Fruit fly (Drosophila melanogaster) whole organism, embryonic: Measurements from ENCODE around the gene CG14054.

Source experiments
- Adf1 ChIP-seq: fragments of 200-800 bp; sonication (Bioruptor generic); IDR thresholded peaks from 2 replicates; pipeline ENCODE4 v1.3.6; 2022; ENCODE audit warnings: missing biosample characterization, missing genetic modification characterization
- Asciz ChIP-seq: fragments of 200-800 bp; sonication (Bioruptor generic); optimal IDR thresholded peaks from 2 replicates; lab custom pipeline; 2017; ENCODE audit warnings: missing biosample characterization, mild to moderate bottlenecking, missing genetic modification characterization, missing genetic modification reagents
- Atf6 ChIP-seq: fragments of 200-800 bp; sonication (Bioruptor generic); IDR thresholded peaks from 2 replicates; pipeline ENCODE4 v1.3.6; 2022; ENCODE audit warnings: missing biosample characterization, missing genetic modification characterization
- Awh ChIP-seq: fragments of 200-800 bp; sonication (Bioruptor generic); IDR thresholded peaks from 2 replicates; pipeline ENCODE4, ENCODE4 v1.3.6; 2022; ENCODE audit warnings: missing biosample characterization, missing genetic modification characterization
- CG12071 ChIP-seq: fragments of 200-800 bp; sonication (Bioruptor generic); optimal IDR thresholded peaks from 3 replicates; lab custom pipeline; 2018; ENCODE audit warnings: missing biosample characterization, mild to moderate bottlenecking, missing genetic modification characterization
- CG12236 ChIP-seq: fragments of 200-800 bp; sonication (Bioruptor generic); optimal IDR thresholded peaks from 2 replicates; lab custom pipeline; 2016; ENCODE audit warnings: missing biosample characterization, missing genetic modification characterization
- CG13287 ChIP-seq: fragments of 200-800 bp; sonication (Bioruptor generic); IDR thresholded peaks from 2 replicates; pipeline ENCODE4 v1.3.6; 2022; ENCODE audit warnings: missing biosample characterization, missing genetic modification characterization; ENCODE audit not compliant: partially characterized antibody
- CG13894 ChIP-seq: fragments of 200-800 bp; sonication (Bioruptor generic); optimal IDR thresholded peaks from 3 replicates; lab custom pipeline; 2018; ENCODE audit warnings: missing biosample characterization, mild to moderate bottlenecking, missing genetic modification characterization, moderate library complexity
- CG14441 ChIP-seq: fragments of 200-800 bp; sonication (Bioruptor generic); IDR thresholded peaks from 2 replicates; pipeline ENCODE4 v1.3.6; 2022; ENCODE audit warnings: missing biosample characterization, missing genetic modification characterization
- CG14710 ChIP-seq: fragments of 200-800 bp; sonication (Bioruptor generic); optimal IDR thresholded peaks from 3 replicates; lab custom pipeline; 2019; ENCODE audit warnings: missing biosample characterization, mild to moderate bottlenecking, missing genetic modification characterization, moderate library complexity
- CG15514 ChIP-seq: fragments of 200-800 bp; sonication (Bioruptor generic); optimal IDR thresholded peaks from 3 replicates; lab custom pipeline; 2017; ENCODE audit warnings: missing biosample characterization, missing genetic modification characterization, mild to moderate bottlenecking, moderate library complexity, missing genetic modification reagents
- CG1602 ChIP-seq: fragments of 200-800 bp; sonication (Bioruptor generic); optimal IDR thresholded peaks from 3 replicates; lab custom pipeline; 2016; ENCODE audit warnings: missing biosample characterization, missing genetic modification characterization
- CG17829 ChIP-seq: fragments of 200-800 bp; optimal IDR thresholded peaks from 2 replicates; lab custom pipeline; 2019; ENCODE audit warnings: missing biosample characterization, mild to moderate bottlenecking, missing genetic modification characterization, moderate library complexity
- CG17912 ChIP-seq: fragments of 200-800 bp; sonication (Bioruptor generic); optimal IDR thresholded peaks from 2 replicates; lab custom pipeline; 2018; ENCODE audit warnings: missing biosample characterization, mild to moderate bottlenecking, missing genetic modification characterization
- CG2199 ChIP-seq: fragments of 200-800 bp; sonication (Bioruptor generic); IDR thresholded peaks from 3 replicates; pipeline ENCODE4 v1.3.6; 2022; ENCODE audit warnings: missing biosample characterization, missing genetic modification characterization
- CG2889 ChIP-seq: fragments of 200-800 bp; sonication (Bioruptor generic); IDR thresholded peaks from 3 replicates; pipeline ENCODE4 v1.3.6; 2022; ENCODE audit warnings: missing biosample characterization, missing genetic modification characterization
- CG31365 ChIP-seq: fragments of 200-800 bp; sonication (Bioruptor generic); optimal IDR thresholded peaks from 2 replicates; lab custom pipeline; 2018; ENCODE audit warnings: missing biosample characterization, mild to moderate bottlenecking, missing genetic modification characterization
- CG3847 ChIP-seq: fragments of 200-800 bp; sonication (Bioruptor generic); IDR thresholded peaks from 2 replicates; pipeline ENCODE4 v1.3.6; 2022; ENCODE audit warnings: missing biosample characterization, missing genetic modification characterization
- CG3995 ChIP-seq: fragments of 200-800 bp; sonication (Bioruptor generic); optimal IDR thresholded peaks from 3 replicates; lab custom pipeline; 2016; ENCODE audit warnings: missing biosample characterization, missing genetic modification characterization
- CG4282 ChIP-seq: fragments of 200-800 bp; sonication (Bioruptor generic); optimal IDR thresholded peaks from 2 replicates; lab custom pipeline; 2016; ENCODE audit warnings: missing biosample characterization, missing genetic modification characterization
- CG4820 ChIP-seq: fragments of 200-800 bp; sonication (Bioruptor generic); optimal IDR thresholded peaks from 3 replicates; lab custom pipeline; 2016; ENCODE audit warnings: missing biosample characterization, missing genetic modification characterization
- CG6654 ChIP-seq: fragments of 200-800 bp; sonication (Bioruptor generic); optimal IDR thresholded peaks from 2 replicates; lab custom pipeline; 2017; ENCODE audit warnings: missing biosample characterization, mild to moderate bottlenecking, missing genetic modification characterization
- CG8290 ChIP-seq, 3 experiments: fragments of 200-800 bp; sonication (Bioruptor generic); optimal IDR thresholded peaks; 2 replicates each; lab custom pipeline; 2016 to 2019; ENCODE audit warnings: missing biosample characterization in 3 of 3, missing genetic modification characterization in 3 of 3, mild to moderate bottlenecking in 2 of 3, moderate library complexity in 1 of 3
- CG8765 ChIP-seq: fragments of 200-800 bp; sonication (Bioruptor generic); IDR thresholded peaks from 2 replicates; pipeline ENCODE4 v1.3.6; 2022; ENCODE audit warnings: missing biosample characterization, missing genetic modification characterization
- CTCF ChIP-seq: fragments of 200-800 bp; sonication (Bioruptor generic); optimal IDR thresholded peaks from 2 replicates; lab custom pipeline; 2017; ENCODE audit warnings: missing biosample characterization, mild to moderate bottlenecking, missing genetic modification characterization, moderate library complexity
- Dfd ChIP-seq, 2 experiments: fragments of >200 bp; optimal IDR thresholded peaks; 2 replicates each; lab custom pipeline; 2017; ENCODE audit warnings: missing biosample characterization in 2 of 2, missing genetic modification characterization in 2 of 2
- Ets65A ChIP-seq: fragments of 200-800 bp; sonication (Bioruptor generic); peaks from one replicate; lab custom pipeline; 2016; ENCODE audit warnings: missing biosample characterization, missing genetic modification characterization
- GATAe ChIP-seq: fragments of 200-800 bp; sonication (Bioruptor generic); conservative IDR thresholded peaks from 2 replicates; pipeline ENCODE4 v1.3.6; 2022; ENCODE audit warnings: missing biosample characterization, missing genetic modification characterization
- Hmx ChIP-seq: fragments of 200-800 bp; sonication (Bioruptor generic); optimal IDR thresholded peaks from 2 replicates; lab custom pipeline; 2016; ENCODE audit warnings: missing biosample characterization, missing genetic modification characterization
- Mad ChIP-seq: fragments of 200-800 bp; sonication (Bioruptor generic); optimal IDR thresholded peaks from 2 replicates; lab custom pipeline; 2016; ENCODE audit warnings: missing biosample characterization, missing genetic modification characterization
- Med ChIP-seq: fragments of 200-800 bp; sonication (Bioruptor generic); peaks from one replicate; lab custom pipeline; 2016; ENCODE audit warnings: missing biosample characterization, missing genetic modification characterization, mild to moderate bottlenecking, inconsistent platforms, moderate library complexity
- Mrtf ChIP-seq: fragments of 200-800 bp; sonication (Bioruptor generic); IDR thresholded peaks from 3 replicates; pipeline ENCODE4 v1.3.6; 2022; ENCODE audit warnings: missing biosample characterization, missing genetic modification characterization
- Ssrp ChIP-seq: fragments of 200-800 bp; sonication (Bioruptor generic); optimal IDR thresholded peaks from 2 replicates; lab custom pipeline; 2018; ENCODE audit warnings: missing biosample characterization, mild to moderate bottlenecking, missing genetic modification characterization, moderate library complexity
- Tbp ChIP-seq: fragments of >200 bp; optimal IDR thresholded peaks from 2 replicates; lab custom pipeline; 2018; ENCODE audit warnings: missing biosample characterization, missing genetic modification characterization
- dpn ChIP-seq, 2 experiments: fragments of 200-800 bp; sonication (Bioruptor generic); optimal IDR thresholded peaks; 3 replicates each; lab custom pipeline; 2016; ENCODE audit warnings: missing biosample characterization in 2 of 2, missing genetic modification characterization in 2 of 2
- ems ChIP-seq: fragments of 200-800 bp; sonication (Bioruptor generic); optimal IDR thresholded peaks from 3 replicates; lab custom pipeline; 2016; ENCODE audit warnings: missing biosample characterization, missing genetic modification characterization
- esg ChIP-seq: fragments of 200-800 bp; sonication (Bioruptor generic); conservative IDR thresholded peaks from 2 replicates; pipeline ENCODE4 v1.3.6; 2022; ENCODE audit warnings: missing biosample characterization, missing genetic modification characterization
- eyg ChIP-seq: fragments of 200-800 bp; sonication (Bioruptor generic); optimal IDR thresholded peaks from 3 replicates; lab custom pipeline; 2016; ENCODE audit warnings: missing biosample characterization, missing genetic modification characterization
- fd102C ChIP-seq: fragments of 200-800 bp; sonication (Bioruptor generic); optimal IDR thresholded peaks from 2 replicates; lab custom pipeline; 2018; ENCODE audit warnings: missing biosample characterization, mild to moderate bottlenecking, missing genetic modification characterization, moderate library complexity
- gce ChIP-seq: fragments of 200-800 bp; sonication (Bioruptor generic); IDR thresholded peaks from 3 replicates; pipeline ENCODE4 v1.3.6; 2022; ENCODE audit warnings: missing biosample characterization, missing genetic modification characterization
- pita ChIP-seq: fragments of 200-800 bp; sonication (Bioruptor generic); optimal IDR thresholded peaks from 2 replicates; lab custom pipeline; 2017; ENCODE audit warnings: missing biosample characterization, mild to moderate bottlenecking, missing genetic modification characterization
- pzg ChIP-seq: fragments of 200-800 bp; sonication (Bioruptor generic); optimal IDR thresholded peaks from 3 replicates; lab custom pipeline; 2018; ENCODE audit warnings: missing biosample characterization, mild to moderate bottlenecking, missing genetic modification characterization, moderate library complexity
- ranshi ChIP-seq: fragments of 200-800 bp; sonication (Bioruptor generic); IDR thresholded peaks from 2 replicates; pipeline ENCODE4 v1.3.6; 2022; ENCODE audit warnings: missing biosample characterization, missing genetic modification characterization
- sens ChIP-seq: fragments of 200-800 bp; sonication (Bioruptor generic); peaks from one replicate; lab custom pipeline; 2016; ENCODE audit warnings: missing biosample characterization, missing genetic modification characterization
- sima ChIP-seq: fragments of 200-800 bp; sonication (Bioruptor generic); optimal IDR thresholded peaks from 2 replicates; lab custom pipeline; 2016; ENCODE audit warnings: missing biosample characterization, missing genetic modification characterization
- stwl ChIP-seq: fragments of 200-800 bp; sonication (Bioruptor generic); optimal IDR thresholded peaks from 3 replicates; lab custom pipeline; 2018; ENCODE audit warnings: missing biosample characterization, mild to moderate bottlenecking, missing genetic modification characterization, moderate library complexity
- tin ChIP-seq: fragments of 200-800 bp; sonication (Bioruptor generic); optimal IDR thresholded peaks from 3 replicates; lab custom pipeline; 2016; ENCODE audit warnings: missing biosample characterization, missing genetic modification characterization
- toy ChIP-seq: fragments of 200-800 bp; sonication (Bioruptor generic); IDR thresholded peaks from 2 replicates; pipeline ENCODE4 v1.3.6; 2022; ENCODE audit warnings: missing biosample characterization, missing genetic modification characterization
- tup ChIP-seq: fragments of 200-800 bp; sonication (Bioruptor generic); optimal IDR thresholded peaks from 2 replicates; lab custom pipeline; 2016; ENCODE audit warnings: missing biosample characterization, mild to moderate bottlenecking, missing genetic modification characterization, moderate library complexity
- vfl ChIP-seq: fragments of 200-800 bp; sonication (Bioruptor generic); optimal IDR thresholded peaks from 2 replicates; lab custom pipeline; 2016; ENCODE audit warnings: missing biosample characterization, missing genetic modification characterization
- z ChIP-seq: fragments of 200-800 bp; sonication (Bioruptor generic); IDR thresholded peaks from 3 replicates; pipeline ENCODE4 v1.3.6; 2022; ENCODE audit warnings: missing biosample characterization, missing genetic modification characterization

The CG14054 gene

DNA sequence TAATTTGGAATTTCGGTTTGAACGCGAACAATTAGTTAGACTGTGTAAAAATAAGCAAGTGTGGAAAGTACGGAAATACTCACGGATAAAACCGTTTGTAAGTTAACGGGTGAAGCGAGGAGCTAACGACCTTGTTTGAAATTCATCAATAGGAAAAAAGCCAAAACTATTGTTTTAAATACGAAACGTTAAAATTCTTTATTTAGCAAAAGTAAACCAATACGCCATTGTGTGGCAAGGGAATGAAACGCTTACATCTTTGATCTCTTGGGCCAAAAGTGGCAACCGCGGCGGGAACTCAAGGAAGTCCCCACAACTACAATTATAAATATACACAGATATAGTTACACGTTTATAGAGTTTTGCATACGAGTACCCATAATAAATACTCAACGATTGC, at the start of gene CG14054:
Gene CG14054, minus strand, starts transcription at position 101 of the 400 bp plus-strand sequence.
- TF ChIP-seq GATAe (GFP tag; lab: Robert Waterston, UW) (no peak), dpn (GFP tag; optimal IDR thresholded peaks at IDR 0.05; lab: Kevin White, UChicago) (no peak), vfl (GFP tag; lab: Kevin White, UChicago) (no peak), eyg (no peak), tup (GFP tag; lab: Kevin White, UChicago) (no peak), sens (GFP tag; lab: Kevin White, UChicago) (peak; percentile 24), CG2889 (no peak), Asciz (GFP tag; lab: Kevin White, UChicago) (no peak)

dm6 chrX:2112660-2113059, 46.5 kb upstream of the CG14054 start:
- peak; percentile 19 for TF ChIP-seq CG31365
- TF ChIP-seq CG13894 = peak; percentile 5
- TF ChIP-seq sima = no peak
- peak; percentile 62 for TF ChIP-seq CG3995 (GFP tag; lab: Kevin White, UChicago)
- no peak for TF ChIP-seq CG6654 (GFP tag; lab: Kevin White, UChicago)
- TF ChIP-seq CG13287 (GFP tag; lab: Robert Waterston, UW) = no peak
- TF ChIP-seq pita (GFP tag; lab: Kevin White, UChicago) = peak; percentile 66
- no peak for TF ChIP-seq CG3847
- TF ChIP-seq CG2199 (GFP tag; lab: Robert Waterston, UW) = 0 out of 3 replicates have a peak, but pooled peaks have one; percentile 15
- peak; percentile 59 for TF ChIP-seq CG15514 (GFP tag; lab: Kevin White, UChicago)
- peak; percentile 33 for TF ChIP-seq stwl (tag; lab: Kevin White, UChicago)
- peak; percentile 16 for TF ChIP-seq CG8290 (GFP tag; optimal IDR thresholded peaks at IDR 0.05; lab: Kevin White, UChicago)
- TF ChIP-seq CG8290 (tag; optimal IDR thresholded peaks at IDR 0.05; lab: Kevin White, UChicago) = no peak
- peak; percentile 68 for TF ChIP-seq CTCF
- peak; percentile 21 for TF ChIP-seq pzg (GFP tag; lab: Kevin White, UChicago)
- TF ChIP-seq Tbp = peak; percentile 25

DNA sequence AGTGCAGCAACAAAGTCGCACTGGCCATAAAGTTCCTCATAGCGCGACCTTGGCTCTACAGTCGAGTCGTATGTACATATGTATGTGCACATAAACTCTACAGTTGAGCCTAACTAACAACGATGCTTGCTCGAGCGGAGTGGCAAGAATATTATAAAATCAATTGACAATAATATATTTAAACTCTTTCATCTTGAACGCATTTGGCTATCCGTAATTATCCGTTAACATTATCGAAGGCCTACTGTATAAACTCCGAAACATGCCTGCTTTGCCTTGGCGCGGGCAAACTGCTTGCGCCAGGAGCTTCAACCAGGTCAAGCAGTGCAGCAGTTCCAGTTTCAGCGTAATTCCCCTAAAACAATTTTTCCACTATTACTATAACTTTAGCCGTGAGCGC, 42.5 kb upstream of the CG14054 start:
- TF ChIP-seq Adf1 (GFP tag; lab: Robert Waterston, UW) = no peak
- no peak for TF ChIP-seq CG12236 (GFP tag; lab: Kevin White, UChicago)
- TF ChIP-seq Awh (GFP tag; lab: Robert Waterston, UW) = no peak
- TF ChIP-seq toy (GFP tag; lab: Robert Waterston, UW) = no peak
- no peak for TF ChIP-seq CG17912
- TF ChIP-seq Mrtf (GFP tag; lab: Robert Waterston, UW) = no peak
- TF ChIP-seq tin = peak; percentile 9
- no peak for TF ChIP-seq CG4820 (GFP tag; lab: Kevin White, UChicago)
- TF ChIP-seq ranshi = peak; percentile 36; the same call in 1 of the 2 replicates
- no peak for TF ChIP-seq fd102C (GFP tag; lab: Kevin White, UChicago)
- no peak for TF ChIP-seq gce (GFP tag; lab: Robert Waterston, UW)
- TF ChIP-seq CG1602 (GFP tag; lab: Kevin White, UChicago) = no peak
- peak in 1 of 2 experiments; percentile 35 for TF ChIP-seq Dfd (GFP tag; optimal IDR thresholded peaks at IDR 0.05; lab: Kevin White, UChicago)
- no peak for TF ChIP-seq CG12071 (GFP tag; lab: Kevin White, UChicago)
- peak; percentile 76 for TF ChIP-seq Ets65A (GFP tag; lab: Kevin White, UChicago)
- no peak for TF ChIP-seq CG14710 (tag; lab: Kevin White, UChicago)
- TF ChIP-seq esg = 0 out of 2 replicates have a peak, but pooled peaks have one; percentile 10
- TF ChIP-seq Mad (GFP tag; lab: Kevin White, UChicago) = no peak
- TF ChIP-seq z (GFP tag; lab: Robert Waterston, UW) = no peak
- no peak for TF ChIP-seq Atf6 (GFP tag; lab: Robert Waterston, UW)
- peak; percentile 72 for TF ChIP-seq CG31365
- no peak for TF ChIP-seq CG14441 (GFP tag; lab: Robert Waterston, UW)
- no peak for TF ChIP-seq CG4282 (GFP tag; lab: Kevin White, UChicago)
- TF ChIP-seq CG8765 (GFP tag; lab: Robert Waterston, UW) = no peak
- TF ChIP-seq ems (GFP tag; lab: Kevin White, UChicago) = no peak
- TF ChIP-seq CG17829 (tag; lab: Kevin White, UChicago) = no peak
- TF ChIP-seq Med (GFP tag; lab: Kevin White, UChicago) = peak; percentile 66
- no peak for TF ChIP-seq Ssrp (tag; lab: Kevin White, UChicago)
- no peak for TF ChIP-seq Hmx (GFP tag; lab: Kevin White, UChicago)
